Fruit fly (Drosophila melanogaster): ENCODE measurements around the gene bel.

DNA sequence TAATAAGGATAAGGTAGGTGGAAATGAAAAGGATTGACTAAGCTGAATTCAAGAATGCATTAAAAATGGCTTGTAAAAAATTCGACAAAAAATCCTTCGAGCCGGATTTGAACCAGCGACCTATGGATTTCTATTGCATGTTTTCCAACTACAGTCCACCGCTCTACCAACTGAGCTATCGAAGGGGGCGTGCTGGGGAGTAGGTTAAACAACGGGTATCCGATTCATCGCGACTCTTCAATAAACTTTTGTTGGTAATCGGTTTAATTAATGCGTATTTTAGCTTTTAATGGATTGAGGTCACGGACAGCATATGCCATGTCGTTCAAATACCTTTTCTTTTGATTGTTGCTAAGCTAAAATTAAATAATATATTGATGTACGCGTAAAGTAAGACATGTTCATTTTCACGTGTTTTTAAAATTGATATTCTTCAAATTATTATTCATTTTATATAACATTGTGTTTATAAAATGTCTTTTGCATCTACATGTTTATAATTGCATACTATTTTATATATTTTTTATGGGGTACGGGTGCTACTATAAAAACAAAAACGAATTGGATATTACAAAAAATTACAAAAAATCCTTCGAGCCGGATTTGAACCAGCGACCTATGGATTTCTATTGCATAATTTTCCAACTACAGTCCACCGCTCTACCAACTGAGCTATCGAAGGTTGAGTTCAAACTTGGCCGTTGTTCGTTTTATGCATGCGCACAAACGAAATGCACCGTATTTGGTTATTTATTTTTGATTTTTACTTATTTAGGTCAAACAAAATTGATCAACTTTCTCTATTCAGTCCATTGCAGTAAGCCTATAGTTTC, 7.7 kb upstream of the bel start:
- TF ChIP-seq psq (optimal IDR thresholded peaks at IDR 0.05) (no peak), ttk (optimal IDR thresholded peaks at IDR 0.05) (no peak)
